Worm (Caenorhabditis elegans): ENCODE results near the gene cyp-33C12.

- no peak for TF ChIP-seq elt-1 (tag; optimal IDR thresholded peaks at IDR 0.05)
- TF ChIP-seq alr-1 (tag; optimal IDR thresholded peaks at IDR 0.05), result no peak
- TF ChIP-seq fos-1 (tag; optimal IDR thresholded peaks at IDR 0.05), result no peak
- TF ChIP-seq nhr-77 (tag; optimal IDR thresholded peaks at IDR 0.05), result no peak
- no peak for TF ChIP-seq F13H6.1 (tag; optimal IDR thresholded peaks at IDR 0.05)
- no peak for TF ChIP-seq nhr-12 (tag; optimal IDR thresholded peaks at IDR 0.05)
- TF ChIP-seq ama-1 (optimal IDR thresholded peaks at IDR 0.05), result no peak
- no peak for TF ChIP-seq nhr-25 (tag; optimal IDR thresholded peaks at IDR 0.05)
- TF ChIP-seq lsy-2 (tag; optimal IDR thresholded peaks at IDR 0.05), result no peak
- no peak for TF ChIP-seq aly-2 (tag; optimal IDR thresholded peaks at IDR 0.05)
Observed at ce11 chrV:2249310-2249709, 45.1 kb upstream of the cyp-33C12 start, which contains the start of gene cyp-33C6.
